Fruit fly (Drosophila melanogaster): ENCODE measurements around the gene Fur1.

Gene Fur1

dm6 chr3R:25437254-25437810 is 35.5 kb downstream of the Fur1 start (continued):
- TF ChIP-seq Hsf (GFP tag; optimal IDR thresholded peaks at IDR 0.05), result no peak
- no peak for TF ChIP-seq Mrtf (GFP tag; IDR thresholded peaks at IDR 0.05)
- TF ChIP-seq sqz (GFP tag; optimal IDR thresholded peaks at IDR 0.05), result no peak
- no peak for TF ChIP-seq CG10274 (GFP tag; optimal IDR thresholded peaks at IDR 0.05)
- no peak for TF ChIP-seq CG15514 (GFP tag; optimal IDR thresholded peaks at IDR 0.05)
- TF ChIP-seq Nf-YC (tag; optimal IDR thresholded peaks at IDR 0.05), result peak; percentile 30
- TF ChIP-seq salm (tag; optimal IDR thresholded peaks at IDR 0.05), result no peak
- no peak for TF ChIP-seq phol (tag; optimal IDR thresholded peaks at IDR 0.05)
- no peak for TF ChIP-seq dysf (GFP tag; IDR thresholded peaks at IDR 0.05)
- TF ChIP-seq Jarid2 (GFP tag; optimal IDR thresholded peaks at IDR 0.05), result no peak
- no peak for TF ChIP-seq Mes4 (GFP tag; optimal IDR thresholded peaks at IDR 0.05)
- TF ChIP-seq CG9817 (tag; optimal IDR thresholded peaks at IDR 0.05), result no peak
- TF ChIP-seq CG17359 (tag; optimal IDR thresholded peaks at IDR 0.05), result no peak
- TF ChIP-seq MBD-R2 (GFP tag; IDR thresholded peaks at IDR 0.05), result no peak
- no peak for TF ChIP-seq so (GFP tag; IDR thresholded peaks at IDR 0.05)
- no peak for TF ChIP-seq CG30020 (tag; optimal IDR thresholded peaks at IDR 0.05)
- no peak for TF ChIP-seq Taf1 (GFP tag; IDR thresholded peaks at IDR 0.05)
- TF ChIP-seq CG7839 (tag; optimal IDR thresholded peaks at IDR 0.05), result no peak
- peak; percentile 95 for TF ChIP-seq pros (GFP tag; optimal IDR thresholded peaks at IDR 0.05)

- TF ChIP-seq jing (GFP tag; optimal IDR thresholded peaks at IDR 0.05), result no peak
- TF ChIP-seq Ets65A (GFP tag), result no peak
- TF ChIP-seq Hr39 (optimal IDR thresholded peaks at IDR 0.05), result no peak
- peak; percentile 69 for TF ChIP-seq CTCF (GFP tag; optimal IDR thresholded peaks at IDR 0.05)
- no peak for TF ChIP-seq CG18011 (GFP tag; optimal IDR thresholded peaks at IDR 0.05)
- no peak for TF ChIP-seq CG30403 (GFP tag; optimal IDR thresholded peaks at IDR 0.05)
These were observed 45.7 kb downstream of the Fur1 start for dm6 chr3R:25427175-25427574.

- TF ChIP-seq corto (GFP tag; optimal IDR thresholded peaks at IDR 0.05) (no peak), bab2 (GFP tag; optimal IDR thresholded peaks at IDR 0.05) (no peak), Sry-δ (GFP tag; optimal IDR thresholded peaks at IDR 0.05) (no peak), CG5953 (GFP tag; IDR thresholded peaks at IDR 0.05) (no peak), CHES-1-like (GFP tag; optimal IDR thresholded peaks at IDR 0.05) (no peak), CG32532 (GFP tag; IDR thresholded peaks at IDR 0.05) (no peak), Hand (GFP tag; optimal IDR thresholded peaks at IDR 0.05) (no peak), bowl (GFP tag; IDR thresholded peaks at IDR 0.05) (no peak), unpg (GFP tag; optimal IDR thresholded peaks at IDR 0.05) (no peak), CG15601 (tag; optimal IDR thresholded peaks at IDR 0.05) (no peak), tin (GFP tag; optimal IDR thresholded peaks at IDR 0.05) (no peak), Dek (tag; optimal IDR thresholded peaks at IDR 0.05) (no peak), Kr (GFP tag; optimal IDR thresholded peaks at IDR 0.05) (no peak), Hr78 (GFP tag; optimal IDR thresholded peaks at IDR 0.05) (no peak), MESR4 (GFP tag; optimal IDR thresholded peaks at IDR 0.05) (no peak), fd64A (GFP tag; optimal IDR thresholded peaks at IDR 0.05) (no peak), CG10565 (GFP tag; optimal IDR thresholded peaks at IDR 0.05) (no peak), CG13624 (GFP tag; optimal IDR thresholded peaks at IDR 0.05) (no peak)
These were observed 72.3 kb downstream of the Fur1 start, which contains the start of gene Muc96D for dm6 chr3R:25400545-25400944. TSS of gene Muc96D (minus strand) at chr3R:25400645.
